Fruit fly (Drosophila melanogaster) whole organism, embryonic: Measurements from ENCODE around the gene CG42232.

Experiments used
- CG10147 ChIP-seq: fragments of 200-800 bp; sonication (Bioruptor generic); optimal IDR thresholded peaks from 2 replicates; lab custom pipeline; 2019; ENCODE audit warnings: missing biosample characterization, mild to moderate bottlenecking, missing genetic modification characterization, moderate library complexity
- CG11093 ChIP-seq: fragments of 200-800 bp; sonication (Bioruptor generic); IDR thresholded peaks from 3 replicates; pipeline ENCODE4 v1.3.6; 2022; ENCODE audit warnings: missing biosample characterization, missing genetic modification characterization
- CG11247 ChIP-seq: fragments of 200-800 bp; sonication (Bioruptor generic); IDR thresholded peaks from 2 replicates; pipeline ENCODE4 v1.3.6; 2022; ENCODE audit warnings: missing biosample characterization, missing genetic modification characterization
- CG12155 ChIP-seq: fragments of 200-800 bp; sonication (Bioruptor generic); optimal IDR thresholded peaks from 3 replicates; lab custom pipeline; 2016; ENCODE audit warnings: missing biosample characterization, missing genetic modification characterization
- CG12299 ChIP-seq: fragments of 200-800 bp; sonication (Bioruptor generic); optimal IDR thresholded peaks from 2 replicates; lab custom pipeline; 2018; ENCODE audit warnings: missing biosample characterization, mild to moderate bottlenecking, missing genetic modification characterization
- CG12744 ChIP-seq: fragments of 200-800 bp; sonication (Bioruptor generic); optimal IDR thresholded peaks from 2 replicates; lab custom pipeline; 2016; ENCODE audit warnings: missing biosample characterization, missing genetic modification characterization
- CG14965 ChIP-seq: fragments of 200-800 bp; sonication (Bioruptor generic); optimal IDR thresholded peaks from 2 replicates; lab custom pipeline; 2016; ENCODE audit warnings: missing biosample characterization, missing genetic modification characterization, borderline replicate concordance
- CG16863 ChIP-seq: fragments of 200-800 bp; sonication (Bioruptor generic); optimal IDR thresholded peaks from 3 replicates; lab custom pipeline; 2016; ENCODE audit warnings: missing biosample characterization, missing genetic modification characterization
- CG17186 ChIP-seq: fragments of 200-800 bp; sonication (Bioruptor generic); optimal IDR thresholded peaks from 3 replicates; lab custom pipeline; 2017; ENCODE audit warnings: missing biosample characterization, missing genetic modification reagents, missing genetic modification characterization
- CG17328 ChIP-seq: fragments of 200-800 bp; sonication (Bioruptor generic); IDR thresholded peaks from 2 replicates; pipeline ENCODE4 v1.3.6; 2022; ENCODE audit warnings: missing biosample characterization, missing genetic modification characterization
- CG17612 ChIP-seq: fragments of 200-800 bp; sonication (Bioruptor generic); IDR thresholded peaks from 2 replicates; pipeline ENCODE4 v1.3.6; 2022; ENCODE audit warnings: missing biosample characterization, missing genetic modification characterization
- CG18476 ChIP-seq: fragments of 200-800 bp; sonication (Bioruptor generic); optimal IDR thresholded peaks from 2 replicates; lab custom pipeline; 2016; ENCODE audit warnings: missing biosample characterization, mild to moderate bottlenecking, missing genetic modification characterization
- CG18764 ChIP-seq: fragments of 200-800 bp; sonication (Bioruptor generic); optimal IDR thresholded peaks from 3 replicates; lab custom pipeline; 2016; ENCODE audit warnings: missing biosample characterization, missing genetic modification characterization
- CG3995 ChIP-seq: fragments of 200-800 bp; sonication (Bioruptor generic); optimal IDR thresholded peaks from 3 replicates; lab custom pipeline; 2016; ENCODE audit warnings: missing biosample characterization, missing genetic modification characterization
- CG4404 ChIP-seq: fragments of 200-800 bp; sonication (Bioruptor generic); IDR thresholded peaks from 2 replicates; pipeline ENCODE4 v1.3.6; 2022; ENCODE audit warnings: missing biosample characterization, missing genetic modification characterization
- CG5180 ChIP-seq: fragments of 200-800 bp; sonication (Bioruptor generic); optimal IDR thresholded peaks from 3 replicates; lab custom pipeline; 2017; ENCODE audit warnings: missing biosample characterization, missing genetic modification characterization, mild to moderate bottlenecking, moderate library complexity, missing genetic modification reagents
- CG7745 ChIP-seq: fragments of 200-800 bp; sonication (Bioruptor generic); optimal IDR thresholded peaks from 2 replicates; lab custom pipeline; 2018; ENCODE audit warnings: missing biosample characterization, mild to moderate bottlenecking, missing genetic modification characterization, moderate library complexity
- CG7928 ChIP-seq: fragments of 200-800 bp; sonication (Bioruptor generic); optimal IDR thresholded peaks from 2 replicates; lab custom pipeline; 2017; ENCODE audit warnings: missing biosample characterization, mild to moderate bottlenecking, missing genetic modification characterization
- CG8089 ChIP-seq: fragments of 200-800 bp; sonication (Bioruptor generic); optimal IDR thresholded peaks from 3 replicates; lab custom pipeline; 2016; ENCODE audit warnings: missing biosample characterization, missing genetic modification characterization
- CG9817 ChIP-seq: fragments of 200-800 bp; sonication (Bioruptor generic); optimal IDR thresholded peaks from 2 replicates; lab custom pipeline; 2018; ENCODE audit warnings: missing biosample characterization, mild to moderate bottlenecking, missing genetic modification characterization, moderate library complexity
- CG9932 ChIP-seq: fragments of 200-800 bp; sonication (Bioruptor generic); IDR thresholded peaks from 2 replicates; pipeline ENCODE4 v1.3.6; 2022; ENCODE audit warnings: missing biosample characterization, missing genetic modification characterization
- CHES-1-like ChIP-seq: fragments of 200-800 bp; sonication (Bioruptor generic); optimal IDR thresholded peaks from 2 replicates; lab custom pipeline; 2016; ENCODE audit warnings: missing biosample characterization, missing genetic modification characterization
- E2f2 ChIP-seq: fragments of 200-800 bp; sonication (Bioruptor generic); IDR thresholded peaks from 2 replicates; pipeline ENCODE4 v1.3.6; 2022; ENCODE audit warnings: missing biosample characterization, missing genetic modification characterization
- ERR ChIP-seq: fragments of 200-800 bp; sonication (Bioruptor generic); optimal IDR thresholded peaks from 2 replicates; lab custom pipeline; 2016; ENCODE audit warnings: missing biosample characterization, missing genetic modification characterization
- H2.0 ChIP-seq: fragments of 200-800 bp; sonication (Bioruptor generic); IDR thresholded peaks from 2 replicates; pipeline ENCODE4 v1.3.6; 2022; ENCODE audit warnings: missing biosample characterization, missing genetic modification characterization
- HmgZ ChIP-seq: fragments of 200-800 bp; sonication (Bioruptor generic); optimal IDR thresholded peaks from 2 replicates; lab custom pipeline; 2018; ENCODE audit warnings: missing biosample characterization, mild to moderate bottlenecking, missing genetic modification characterization
- Hsf ChIP-seq: fragments of 200-800 bp; sonication (Bioruptor generic); optimal IDR thresholded peaks from 3 replicates; lab custom pipeline; 2016; ENCODE audit warnings: missing biosample characterization, missing genetic modification characterization
- Max ChIP-seq: fragments of 200-800 bp; sonication (Bioruptor generic); optimal IDR thresholded peaks from 2 replicates; lab custom pipeline; 2016; ENCODE audit warnings: missing biosample characterization, mild to moderate bottlenecking, missing genetic modification characterization
- NK7.1 ChIP-seq: fragments of 200-800 bp; sonication (Bioruptor generic); optimal IDR thresholded peaks from 3 replicates; lab custom pipeline; 2016; ENCODE audit warnings: missing biosample characterization, missing genetic modification characterization
- Scr ChIP-seq: fragments of 200-800 bp; sonication (Bioruptor generic); IDR thresholded peaks from 2 replicates; pipeline ENCODE4 v1.3.6; 2022; ENCODE audit warnings: missing biosample characterization, missing genetic modification characterization; ENCODE audit not compliant: partially characterized antibody
- TFAM ChIP-seq: fragments of 200-800 bp; sonication (Bioruptor generic); optimal IDR thresholded peaks from 2 replicates; lab custom pipeline; 2017; ENCODE audit warnings: missing biosample characterization, missing genetic modification characterization, inconsistent platforms
- Trl ChIP-seq, 3 experiments: fragments of >200 bp in 2 of 3; fragments of 200-800 bp in 1 of 3; sonication (Bioruptor generic) in 1 of 3; optimal IDR thresholded peaks; 2 replicates in 1 of 3; 3 replicates in 2 of 3; lab custom pipeline; 2016 to 2017; ENCODE audit warnings: missing biosample characterization in 1 of 3, missing genetic modification characterization in 1 of 3
- az2 ChIP-seq: fragments of 200-800 bp; sonication (Bioruptor generic); optimal IDR thresholded peaks from 3 replicates; lab custom pipeline; 2016; ENCODE audit warnings: missing biosample characterization, missing genetic modification characterization
- br ChIP-seq: fragments of >200 bp; optimal IDR thresholded peaks from 2 replicates; lab custom pipeline; 2017
- cato ChIP-seq: fragments of 200-800 bp; sonication (Bioruptor generic); optimal IDR thresholded peaks from 2 replicates; lab custom pipeline; 2016; ENCODE audit warnings: missing biosample characterization, missing genetic modification characterization, borderline replicate concordance
- crc ChIP-seq: fragments of 200-800 bp; sonication (Bioruptor generic); optimal IDR thresholded peaks from 2 replicates; lab custom pipeline; 2016; ENCODE audit warnings: missing biosample characterization, missing genetic modification characterization
- dpn ChIP-seq, 2 experiments: fragments of 200-800 bp; sonication (Bioruptor generic); optimal IDR thresholded peaks; 3 replicates each; lab custom pipeline; 2016; ENCODE audit warnings: missing biosample characterization in 2 of 2, missing genetic modification characterization in 2 of 2
- eve ChIP-seq, 2 experiments: fragments of >200 bp; optimal IDR thresholded peaks; 2 replicates each; lab custom pipeline; 2017; ENCODE audit warnings: missing biosample characterization in 2 of 2, missing genetic modification characterization in 2 of 2
- eyg ChIP-seq: fragments of 200-800 bp; sonication (Bioruptor generic); optimal IDR thresholded peaks from 3 replicates; lab custom pipeline; 2016; ENCODE audit warnings: missing biosample characterization, missing genetic modification characterization
- fu2 ChIP-seq: fragments of 200-800 bp; sonication (Bioruptor generic); optimal IDR thresholded peaks from 2 replicates; lab custom pipeline; 2016; ENCODE audit warnings: missing biosample characterization, missing genetic modification characterization
- hth ChIP-seq: fragments of >200 bp; optimal IDR thresholded peaks from 2 replicates; lab custom pipeline; 2017; ENCODE audit warnings: inconsistent platforms
- lilli ChIP-seq: fragments of 200-800 bp; sonication (Bioruptor generic); optimal IDR thresholded peaks from 3 replicates; lab custom pipeline; 2016; ENCODE audit warnings: missing biosample characterization, missing genetic modification characterization
- lola ChIP-seq, 3 experiments: fragments of >200 bp in 2 of 3; fragments of 200-800 bp in 1 of 3; sonication (Bioruptor generic) in 1 of 3; optimal IDR thresholded peaks; 2 replicates each; lab custom pipeline; 2017 to 2019; ENCODE audit warnings: missing biosample characterization in 3 of 3, missing genetic modification characterization in 3 of 3, mild to moderate bottlenecking in 1 of 3, moderate library complexity in 1 of 3
- mld ChIP-seq: fragments of 200-800 bp; sonication (Bioruptor generic); IDR thresholded peaks from 3 replicates; pipeline ENCODE4 v1.3.6; 2022; ENCODE audit warnings: missing biosample characterization, missing genetic modification characterization; ENCODE audit not compliant: partially characterized antibody
- pita ChIP-seq: fragments of 200-800 bp; sonication (Bioruptor generic); optimal IDR thresholded peaks from 2 replicates; lab custom pipeline; 2017; ENCODE audit warnings: missing biosample characterization, mild to moderate bottlenecking, missing genetic modification characterization
- pnt ChIP-seq: fragments of 200-800 bp; sonication (Bioruptor generic); optimal IDR thresholded peaks from 3 replicates; lab custom pipeline; 2016; ENCODE audit warnings: missing biosample characterization, missing genetic modification characterization
- sima ChIP-seq: fragments of 200-800 bp; sonication (Bioruptor generic); optimal IDR thresholded peaks from 2 replicates; lab custom pipeline; 2016; ENCODE audit warnings: missing biosample characterization, missing genetic modification characterization
- sisA ChIP-seq: fragments of 200-800 bp; sonication (Bioruptor generic); IDR thresholded peaks from 2 replicates; pipeline ENCODE4 v1.3.6; 2022; ENCODE audit warnings: missing biosample characterization, missing genetic modification characterization
- sr ChIP-seq: fragments of 200-800 bp; sonication (Bioruptor generic); IDR thresholded peaks from 3 replicates; pipeline ENCODE4 v1.3.6; 2022; ENCODE audit warnings: missing biosample characterization, missing genetic modification characterization
- tap ChIP-seq: fragments of 200-800 bp; optimal IDR thresholded peaks from 3 replicates; lab custom pipeline; 2019; ENCODE audit warnings: missing biosample characterization, mild to moderate bottlenecking, missing genetic modification characterization, moderate library complexity
- zf30C ChIP-seq: fragments of 200-800 bp; sonication (Bioruptor generic); optimal IDR thresholded peaks from 3 replicates; lab custom pipeline; 2018; ENCODE audit warnings: missing biosample characterization, mild to moderate bottlenecking, missing genetic modification characterization

Gene CG42232

dm6 chr3R:16497379-16497778 lies 27.9 kb upstream of the CG42232 start (continued):
- peak; percentile 8 for TF ChIP-seq pita (GFP tag; lab: Kevin White, UChicago)
- TF ChIP-seq sr, result peak; percentile 80; the same call in 2 of the 3 replicates
- TF ChIP-seq CG8089, result peak; percentile 49
- peak; percentile 54 for TF ChIP-seq eyg (GFP tag; lab: Kevin White, UChicago)
- peak; percentile 76 for TF ChIP-seq CG10147 (GFP tag; lab: Kevin White, UChicago)
- TF ChIP-seq br (lab: Kevin White, UChicago), result no peak
- TF ChIP-seq tap (tag; lab: Kevin White, UChicago), result peak; percentile 77
- peak; percentile 6 for TF ChIP-seq CG3995 (GFP tag; lab: Kevin White, UChicago)
- peak; percentile 68 for TF ChIP-seq cato
- peak; percentile 88 for TF ChIP-seq az2 (GFP tag; lab: Kevin White, UChicago)
- TF ChIP-seq H2.0 (GFP tag; lab: Robert Waterston, UW), result peak; percentile 77
- peak; percentile 61 for TF ChIP-seq fu2 (GFP tag; lab: Kevin White, UChicago)
- peak; percentile 85 for TF ChIP-seq lilli
- TF ChIP-seq E2f2 (GFP tag; lab: Robert Waterston, UW), result peak; percentile 96
- peak; percentile 71 for TF ChIP-seq pnt (GFP tag; lab: Kevin White, UChicago)
- TF ChIP-seq CG17186, result peak; percentile 2
- TF ChIP-seq Hsf, result peak; percentile 79
- TF ChIP-seq TFAM (GFP tag; lab: Kevin White, UChicago), result peak; percentile 27
- TF ChIP-seq CG7745 (tag; lab: Kevin White, UChicago), result no peak
- no peak for TF ChIP-seq mld
- peak; percentile 37 for TF ChIP-seq CG7928
- no peak for TF ChIP-seq CG4404 (GFP tag; lab: Robert Waterston, UW)
- TF ChIP-seq hth (lab: Kevin White, UChicago), result no peak
- peak; percentile 59; the same call in 1 of the 2 replicates for TF ChIP-seq CG17612 (GFP tag; lab: Robert Waterston, UW)
- TF ChIP-seq CG12299 (tag; lab: Kevin White, UChicago), result peak; percentile 53
- peak in 1 of 3 experiments; percentile 60 for TF ChIP-seq lola (GFP tag; optimal IDR thresholded peaks at IDR 0.05; lab: Kevin White, UChicago)
- peak; percentile 90 for TF ChIP-seq zf30C (GFP tag; lab: Kevin White, UChicago)
- TF ChIP-seq CG11247 (GFP tag; lab: Robert Waterston, UW), result peak; percentile 91
- no peak for TF ChIP-seq sima (GFP tag; lab: Kevin White, UChicago)
- TF ChIP-seq sisA, result peak; percentile 89
- TF ChIP-seq CG11093, result peak; percentile 68; the same call in 1 of the 3 replicates
- peak; percentile 82 for TF ChIP-seq CG17328 (GFP tag; lab: Robert Waterston, UW)
- peak; percentile 71 for TF ChIP-seq Max
- TF ChIP-seq crc, result no peak
- peak; percentile 57 for TF ChIP-seq CG12744 (GFP tag; lab: Kevin White, UChicago)
- TF ChIP-seq eve (GFP tag; optimal IDR thresholded peaks at IDR 0.05; lab: Kevin White, UChicago), result no peak
- TF ChIP-seq Scr (GFP tag; lab: Robert Waterston, UW), result no peak
- peak; percentile 77 for TF ChIP-seq HmgZ (tag; lab: Kevin White, UChicago)
- TF ChIP-seq CG5180, result peak; percentile 64
- peak; percentile 33 for TF ChIP-seq CHES-1-like (GFP tag; lab: Kevin White, UChicago)
- TF ChIP-seq CG14965 (GFP tag; lab: Kevin White, UChicago), result no peak
- peak; percentile 66 for TF ChIP-seq CG16863 (GFP tag; lab: Kevin White, UChicago)
- TF ChIP-seq CG9932 (GFP tag; lab: Robert Waterston, UW), result peak; percentile 92
- TF ChIP-seq CG18476 (GFP tag; lab: Kevin White, UChicago), result peak; percentile 71
- peak; percentile 64 for TF ChIP-seq CG12155 (GFP tag; lab: Kevin White, UChicago)
- no peak for TF ChIP-seq Trl (optimal IDR thresholded peaks at IDR 0.05; lab: Kevin White, UChicago)
- TF ChIP-seq Trl (GFP tag; optimal IDR thresholded peaks at IDR 0.05; lab: Kevin White, UChicago), result peak; percentile 80
- no peak for TF ChIP-seq NK7.1
- peak; percentile 70 to 88 for TF ChIP-seq dpn (GFP tag; optimal IDR thresholded peaks at IDR 0.05; lab: Kevin White, UChicago)
- TF ChIP-seq CG18764 (GFP tag; lab: Kevin White, UChicago), result peak; percentile 80
- TF ChIP-seq ERR (GFP tag; lab: Kevin White, UChicago), result no peak
- TF ChIP-seq CG9817 (tag; lab: Kevin White, UChicago), result peak; percentile 83
